Worm (Caenorhabditis elegans) whole organism, midembryonic: ENCODE results near the gene H25K10.4.

Source experiments
- T22C8.4 ChIP-seq: fragments of 200-800 bp; sonication (Bioruptor generic); IDR thresholded peaks from 2 replicates; pipeline ENCODE4 v1.3.6; 2022; ENCODE audit warnings: missing genetic modification characterization, missing compliant biosample characterization
- flt-1 ChIP-seq: fragments of 200-800 bp; sonication (Bioruptor generic); IDR thresholded peaks from 2 replicates; pipeline ENCODE4 v1.3.6; 2022; ENCODE audit warnings: missing genetic modification characterization, missing compliant biosample characterization
- klf-2 ChIP-seq: fragments of 200-800 bp; sonication (Bioruptor generic); conservative IDR thresholded peaks from 2 replicates; pipeline ENCODE4 v1.3.6; 2022; ENCODE audit warnings: missing genetic modification reagents, missing genetic modification characterization, missing compliant biosample characterization
- med-1 ChIP-seq: sonication (generic microtip); optimal IDR thresholded peaks from 2 replicates; lab custom pipeline; 2017; ENCODE audit warnings: missing genetic modification characterization, mild to moderate bottlenecking, missing compliant biosample characterization, antibody characterized with exemption, missing genetic modification reagents; ENCODE audit not compliant: insufficient read depth
- ref-1 ChIP-seq: fragments of 200-800 bp; sonication (Bioruptor generic); conservative IDR thresholded peaks from 2 replicates; pipeline ENCODE4 v1.3.6; 2022; ENCODE audit warnings: missing genetic modification reagents, missing genetic modification characterization, missing compliant biosample characterization
- tab-1 ChIP-seq: fragments of 200-800 bp; sonication (Bioruptor generic); IDR thresholded peaks from 2 replicates; pipeline ENCODE4 v1.3.6; 2022; ENCODE audit warnings: missing genetic modification characterization, missing compliant biosample characterization
- ztf-23 ChIP-seq: fragments of 200-800 bp; sonication (Bioruptor generic); IDR thresholded peaks from 2 replicates; pipeline ENCODE4 v1.3.6; 2022; ENCODE audit warnings: missing genetic modification reagents, missing genetic modification characterization, missing compliant biosample characterization
- ztf-29 ChIP-seq: fragments of 200-800 bp; sonication (Bioruptor generic); IDR thresholded peaks from 2 replicates; pipeline ENCODE4 v1.3.6; 2022; ENCODE audit warnings: missing genetic modification reagents, missing genetic modification characterization, missing compliant biosample characterization

DNA sequence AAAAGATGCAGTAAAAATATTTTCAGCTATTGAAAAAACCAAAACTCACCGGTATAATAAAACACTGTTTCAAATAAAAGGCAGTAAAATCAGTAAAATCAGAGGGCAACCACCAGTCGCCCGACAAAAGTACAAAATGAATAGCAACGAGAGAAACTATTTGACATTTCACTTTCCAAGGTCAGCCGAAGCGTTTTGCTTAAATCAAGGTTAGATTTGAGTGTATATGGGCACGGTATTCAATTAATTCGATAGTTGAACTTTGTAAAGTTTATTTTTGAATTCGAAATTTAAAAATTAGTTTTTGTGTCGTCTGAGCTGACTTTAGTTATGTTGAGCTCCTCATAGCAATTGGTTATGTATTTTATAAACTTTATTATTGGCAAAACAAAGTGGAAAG lies 33.1 kb upstream of the H25K10.4 start:
- TF ChIP-seq ref-1 = no peak
- no peak for TF ChIP-seq flt-1 (GFP tag; lab: Robert Waterston, UW)
- no peak for TF ChIP-seq med-1 (GFP tag; lab: Kevin White, UChicago)
- TF ChIP-seq T22C8.4 = no peak
- no peak for TF ChIP-seq klf-2 (GFP tag; lab: Robert Waterston, UW)
- no peak for TF ChIP-seq ztf-29 (GFP tag; lab: Robert Waterston, UW)
- no peak for TF ChIP-seq tab-1 (GFP tag; lab: Robert Waterston, UW)
- no peak for TF ChIP-seq ztf-23 (GFP tag; lab: Robert Waterston, UW)
